Worm (Caenorhabditis elegans): ENCODE data around the gene nhr-110.

Gene nhr-110

ce11 chrV:1624340-1624739, at the start of gene nhr-110:
TSS of gene nhr-110 (minus strand) at chrV:1624440.
- TF ChIP-seq pat-9 (tag; optimal IDR thresholded peaks at IDR 0.05) (no peak), unc-3 (GFP tag; conservative IDR thresholded peaks at IDR 0.05) (no peak), unc-3 (tag; optimal IDR thresholded peaks at IDR 0.05) (no peak), ceh-2 (tag; optimal IDR thresholded peaks at IDR 0.05) (no peak), tbx-2 (tag; optimal IDR thresholded peaks at IDR 0.05) (no peak), ceh-34 (tag; optimal IDR thresholded peaks at IDR 0.05) (no peak), unc-55 (GFP tag; optimal IDR thresholded peaks at IDR 0.05) (no peak), odd-2 (tag; optimal IDR thresholded peaks at IDR 0.05) (no peak), Y22D7AL.16 (tag; optimal IDR thresholded peaks at IDR 0.05) (no peak), ceh-31 (tag; optimal IDR thresholded peaks at IDR 0.05) (no peak), syd-9 (tag; optimal IDR thresholded peaks at IDR 0.05) (no peak), sox-2 (GFP tag; IDR thresholded peaks at IDR 0.05) (no peak), elt-4 (tag; optimal IDR thresholded peaks at IDR 0.05) (no peak), dmd-4 (tag; optimal IDR thresholded peaks at IDR 0.05; ENCODE audit: borderline replicate concordance) (no peak), ceh-18 (tag; optimal IDR thresholded peaks at IDR 0.05) (no peak), madf-2 (tag; optimal IDR thresholded peaks at IDR 0.05) (no peak), ama-1 (optimal IDR thresholded peaks at IDR 0.05) (no peak), hlh-8 (tag; optimal IDR thresholded peaks at IDR 0.05) (no peak), ztf-16 (tag; optimal IDR thresholded peaks at IDR 0.05) (no peak)

- TF ChIP-seq ama-1 (optimal IDR thresholded peaks at IDR 0.05), result no peak
Measured at ce11 chrV:1668216-1668615, 44.0 kb upstream of the nhr-110 start, which contains the start of gene irld-42. TSS of gene irld-42 (plus strand) at chrV:1668516.

ce11 chrV:1666904-1667303, 42.7 kb upstream of the nhr-110 start, which contains the start of gene K04F1.8:
TSS of gene K04F1.8 (plus strand) at chrV:1667204.
- TF ChIP-seq eyg-1 (tag; optimal IDR thresholded peaks at IDR 0.05) (no peak), zip-5 (tag; optimal IDR thresholded peaks at IDR 0.05) (no peak), sox-4 (tag; optimal IDR thresholded peaks at IDR 0.05) (no peak), sdc-2 (tag; optimal IDR thresholded peaks at IDR 0.05) (no peak), mec-3 (tag; optimal IDR thresholded peaks at IDR 0.05; ENCODE audit: borderline replicate concordance) (no peak), Y22D7AL.16 (tag; optimal IDR thresholded peaks at IDR 0.05) (no peak), fkh-6 (tag; optimal IDR thresholded peaks at IDR 0.05) (no peak), ceh-14 (tag; optimal IDR thresholded peaks at IDR 0.05) (no peak), tbx-7 (tag; optimal IDR thresholded peaks at IDR 0.05) (no peak), ceh-30 (tag; optimal IDR thresholded peaks at IDR 0.05) (no peak)

- TF ChIP-seq tbx-2 (tag; optimal IDR thresholded peaks at IDR 0.05), result no peak
- no peak for TF ChIP-seq K02D7.2 (tag; optimal IDR thresholded peaks at IDR 0.05)
- no peak for TF ChIP-seq che-1 (tag; optimal IDR thresholded peaks at IDR 0.05)
- TF ChIP-seq npax-4 (tag; optimal IDR thresholded peaks at IDR 0.05), result no peak
- TF ChIP-seq ceh-9 (tag; optimal IDR thresholded peaks at IDR 0.05), result no peak
- TF ChIP-seq hlh-15 (tag; optimal IDR thresholded peaks at IDR 0.05), result no peak
- no peak for TF ChIP-seq pros-1 (tag; optimal IDR thresholded peaks at IDR 0.05)
- TF ChIP-seq nhr-11 (tag; optimal IDR thresholded peaks at IDR 0.05), result no peak
Measured at ce11 chrV:1664921-1665320, 40.7 kb upstream of the nhr-110 start, which contains the start of gene K04F1.9. TSS of gene K04F1.9 (plus strand) at chrV:1665221.

- TF ChIP-seq ceh-24 (tag; optimal IDR thresholded peaks at IDR 0.05) (no peak), pha-4 (tag; optimal IDR thresholded peaks at IDR 0.05) (no peak), nfya-1 (tag; optimal IDR thresholded peaks at IDR 0.05) (no peak), ceh-19 (GFP tag; optimal IDR thresholded peaks at IDR 0.05) (no peak)
Measured at ce11 chrV:1662270-1662669, 38.0 kb upstream of the nhr-110 start, which contains the start of gene irld-40. TSS of gene irld-40 (plus strand) at chrV:1662570.
